Fruit fly (Drosophila melanogaster): ENCODE results near the gene tal-3A.

tal-3A gene

DNA sequence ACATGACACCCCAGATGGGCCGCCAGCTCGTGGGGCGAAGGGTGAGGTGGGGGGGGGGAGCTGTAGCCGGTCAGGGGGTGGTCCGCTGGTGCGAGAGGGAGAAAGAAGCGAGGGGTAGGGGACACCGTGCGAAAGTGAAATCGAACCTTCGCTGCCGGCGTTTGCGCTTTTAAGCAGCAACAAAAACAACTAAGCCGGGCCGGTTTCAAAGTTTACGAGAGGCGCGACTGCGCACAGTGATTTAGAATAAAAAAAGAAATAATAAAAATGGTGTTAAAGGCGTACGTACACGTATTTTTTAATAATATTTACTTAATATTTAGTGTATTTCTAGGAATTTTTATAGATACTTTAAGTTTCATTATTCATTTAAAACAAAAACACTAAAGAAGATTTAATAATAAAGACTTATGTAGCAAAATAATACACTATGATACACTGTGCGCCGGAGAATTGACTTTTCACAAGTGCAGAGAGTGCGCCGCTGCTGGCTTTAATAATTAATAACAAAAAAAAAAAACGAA is 18.7 kb downstream of the tal-3A start (continued):
- no peak for TF ChIP-seq unc-4 (GFP tag; IDR thresholded peaks at IDR 0.05; ENCODE audit: partially characterized antibody)
- peak; percentile 75 for TF ChIP-seq E2f1 (GFP tag; IDR thresholded peaks at IDR 0.05)
- TF ChIP-seq cg (GFP tag; optimal IDR thresholded peaks at IDR 0.05), result no peak
- TF ChIP-seq CG6765 (GFP tag; optimal IDR thresholded peaks at IDR 0.05), result no peak
- TF ChIP-seq ci (GFP tag; IDR thresholded peaks at IDR 0.05), result peak; percentile 91
- no peak for TF ChIP-seq nerfin-1 (tag; optimal IDR thresholded peaks at IDR 0.05)
- peak; percentile 43 to 70 for TF ChIP-seq bsh (GFP tag; optimal IDR thresholded peaks at IDR 0.05)
- no peak for TF ChIP-seq CG2116 (GFP tag; optimal IDR thresholded peaks at IDR 0.05)
- TF ChIP-seq Camta (GFP tag; optimal IDR thresholded peaks at IDR 0.05), result no peak
- no peak for TF ChIP-seq CG3995 (GFP tag; optimal IDR thresholded peaks at IDR 0.05)
- TF ChIP-seq CG11723 (GFP tag; optimal IDR thresholded peaks at IDR 0.05), result no peak
- TF ChIP-seq pan (optimal IDR thresholded peaks at IDR 0.05), result no peak
- peak in 1 of 2 experiments; percentile 34 for TF ChIP-seq pan (GFP tag; optimal IDR thresholded peaks at IDR 0.05 in 1 of 2, IDR thresholded peaks at IDR 0.05 in 1 of 2)
- peak; percentile 53; the same call in 1 of the 2 replicates for TF ChIP-seq CG32532 (GFP tag; IDR thresholded peaks at IDR 0.05)
- no peak for TF ChIP-seq CG7928 (GFP tag; optimal IDR thresholded peaks at IDR 0.05)
- TF ChIP-seq CG10147 (GFP tag; optimal IDR thresholded peaks at IDR 0.05), result no peak
- no peak for TF ChIP-seq CG6854 (GFP tag; optimal IDR thresholded peaks at IDR 0.05)
- no peak for TF ChIP-seq en (GFP tag; optimal IDR thresholded peaks at IDR 0.05)
- no peak for TF ChIP-seq Spps (tag; optimal IDR thresholded peaks at IDR 0.05)
- TF ChIP-seq dan (GFP tag; IDR thresholded peaks at IDR 0.05), result no peak
- peak; percentile 61; the same call in 1 of the 2 replicates for TF ChIP-seq E2f2 (GFP tag; IDR thresholded peaks at IDR 0.05)
- TF ChIP-seq CG16813 (GFP tag; IDR thresholded peaks at IDR 0.05; ENCODE audit: partially characterized antibody), result no peak
- no peak for TF ChIP-seq CG9609 (GFP tag; optimal IDR thresholded peaks at IDR 0.05)
- TF ChIP-seq CG7839 (tag; optimal IDR thresholded peaks at IDR 0.05), result peak; percentile 63
- TF ChIP-seq Doc2 (GFP tag; IDR thresholded peaks at IDR 0.05), result no peak
- TF ChIP-seq CG43689 (GFP tag; IDR thresholded peaks at IDR 0.05), result peak; percentile 16; the same call in 1 of the 2 replicates
- TF ChIP-seq trh (GFP tag; optimal IDR thresholded peaks at IDR 0.05), result no peak
- no peak for TF ChIP-seq CG11247 (GFP tag; IDR thresholded peaks at IDR 0.05)
- TF ChIP-seq ewg (GFP tag; optimal IDR thresholded peaks at IDR 0.05), result peak; percentile 52
- no peak for TF ChIP-seq CG3163 (GFP tag; optimal IDR thresholded peaks at IDR 0.05)
- peak; percentile 79 for TF ChIP-seq oc (tag; optimal IDR thresholded peaks at IDR 0.05)
- no peak for TF ChIP-seq CG15514 (GFP tag; optimal IDR thresholded peaks at IDR 0.05)
- no peak for TF ChIP-seq gcm2 (GFP tag; optimal IDR thresholded peaks at IDR 0.05)
- no peak; the same call in 2 of the 3 replicates for TF ChIP-seq ken (GFP tag; IDR thresholded peaks at IDR 0.05)
- no peak for TF ChIP-seq Dfd (GFP tag; optimal IDR thresholded peaks at IDR 0.05)
- TF ChIP-seq Hr51 (GFP tag; optimal IDR thresholded peaks at IDR 0.05), result peak in 1 of 2 experiments; percentile 76
- TF ChIP-seq wdn (GFP tag; IDR thresholded peaks at IDR 0.05), result no peak
- TF ChIP-seq CG2712 (tag; optimal IDR thresholded peaks at IDR 0.05), result peak; percentile 72
- no peak for TF ChIP-seq sima (GFP tag; optimal IDR thresholded peaks at IDR 0.05)
- peak; percentile 58; the same call in 1 of the 3 replicates for TF ChIP-seq gce (GFP tag; IDR thresholded peaks at IDR 0.05)
- TF ChIP-seq CG10431 (GFP tag; optimal IDR thresholded peaks at IDR 0.05), result peak; percentile 37
- TF ChIP-seq gsb-n (tag; optimal IDR thresholded peaks at IDR 0.05), result peak; percentile 25
- TF ChIP-seq NC2α (GFP tag; optimal IDR thresholded peaks at IDR 0.05), result no peak
- TF ChIP-seq ttk (GFP tag; IDR thresholded peaks at IDR 0.05), result peak; percentile 59; the same call in 1 of the 2 replicates
- TF ChIP-seq ERR (GFP tag; optimal IDR thresholded peaks at IDR 0.05), result no peak
- peak; percentile 72 for TF ChIP-seq dmrt99B (tag; optimal IDR thresholded peaks at IDR 0.05)
- TF ChIP-seq gro (GFP tag; optimal IDR thresholded peaks at IDR 0.05), result no peak
- TF ChIP-seq ac (GFP tag; optimal IDR thresholded peaks at IDR 0.05), result no peak
- TF ChIP-seq Fer1 (GFP tag; optimal IDR thresholded peaks at IDR 0.05), result no peak
- TF ChIP-seq toy (GFP tag; IDR thresholded peaks at IDR 0.05), result no peak
- TF ChIP-seq Lhr (GFP tag; optimal IDR thresholded peaks at IDR 0.05), result no peak

Data from whole organism, embryonic.